Worm (Caenorhabditis elegans) whole organism, L3 larva: ENCODE data around the gene gon-1.

Experiments
- ceh-16 ChIP-seq: sonication (generic microtip); optimal IDR thresholded peaks from 2 replicates; lab custom pipeline; 2017; ENCODE audit warnings: missing biosample characterization, missing genetic modification characterization
- pqm-1 ChIP-seq: fragments of 150-350 bp; optimal IDR thresholded peaks from 2 replicates; lab custom pipeline; 2017; ENCODE audit warnings: missing biosample characterization, missing genetic modification characterization, inconsistent platforms
- snpc-4 ChIP-seq: fragments of 150-350 bp; optimal IDR thresholded peaks from 2 replicates; lab custom pipeline; 2014; ENCODE audit warnings: missing biosample characterization, missing genetic modification characterization

DNA sequence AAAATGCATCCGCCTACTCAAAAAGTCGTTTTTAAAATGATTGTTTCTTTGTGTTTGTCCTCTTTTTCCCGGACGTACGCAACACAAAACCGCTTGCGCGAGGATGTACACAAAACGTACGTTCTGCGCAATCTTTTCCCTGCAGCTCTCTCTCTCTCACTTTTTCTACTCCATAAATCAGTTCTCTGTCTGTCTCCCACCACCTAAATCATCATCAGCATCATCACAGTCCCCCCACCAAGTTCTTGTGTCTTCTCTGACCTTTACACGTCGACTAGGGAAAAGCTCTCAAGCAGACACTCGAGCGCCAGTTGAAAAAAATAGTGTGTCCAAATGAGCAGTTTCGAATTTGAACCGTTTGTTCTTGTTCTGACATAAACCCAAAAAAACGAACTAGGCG lies 9.0 kb downstream of the gon-1 start:
- TF ChIP-seq pqm-1 (tag; lab: Kevin White, UChicago) (no peak), ceh-16 (tag; lab: Kevin White, UChicago) (no peak), snpc-4 (tag; lab: Kevin White, UChicago) (no peak)
